Worm (Caenorhabditis elegans) whole organism, late embryonic: Measurements from ENCODE around the gene F21A3.11.

ENCODE experiments used
- C08G9.2 ChIP-seq: sonication (generic microtip); optimal IDR thresholded peaks from 2 replicates; lab custom pipeline; 2016; ENCODE audit warnings: mild to moderate bottlenecking, missing genetic modification characterization, moderate library complexity, missing compliant biosample characterization
- C38D4.7 ChIP-seq: fragments of 200-800 bp; sonication (Bioruptor generic); optimal IDR thresholded peaks from 2 replicates; lab custom pipeline; 2018; ENCODE audit warnings: mild to moderate bottlenecking, missing genetic modification characterization, moderate library complexity, missing compliant biosample characterization
- K09A11.1 ChIP-seq: sonication (generic microtip); optimal IDR thresholded peaks from 2 replicates; lab custom pipeline; 2017; ENCODE audit warnings: antibody characterized with exemption, mild to moderate bottlenecking, missing genetic modification characterization, missing compliant biosample characterization; ENCODE audit not compliant: insufficient read depth
- ama-1 ChIP-seq: fragments of 150-350 bp; optimal IDR thresholded peaks from 2 replicates; lab custom pipeline; 2014
- ceh-18 ChIP-seq: sonication (generic microtip); optimal IDR thresholded peaks from 2 replicates; lab custom pipeline; 2016; ENCODE audit warnings: missing genetic modification characterization, missing compliant biosample characterization
- ceh-19 ChIP-seq: fragments of 200-800 bp; sonication (Bioruptor generic); optimal IDR thresholded peaks from 2 replicates; lab custom pipeline; 2018; ENCODE audit warnings: mild to moderate bottlenecking, missing genetic modification characterization, missing compliant biosample characterization
- ceh-2 ChIP-seq: sonication (generic microtip); optimal IDR thresholded peaks from 2 replicates; lab custom pipeline; 2016; ENCODE audit warnings: missing genotype, missing genetic modification characterization, missing compliant biosample characterization
- ceh-24 ChIP-seq: sonication (generic microtip); optimal IDR thresholded peaks from 2 replicates; lab custom pipeline; 2016; ENCODE audit warnings: mild to moderate bottlenecking, missing genetic modification characterization, missing compliant biosample characterization
- ceh-31 ChIP-seq: sonication (generic microtip); optimal IDR thresholded peaks from 2 replicates; lab custom pipeline; 2016; ENCODE audit warnings: missing genetic modification characterization, missing compliant biosample characterization
- ceh-34 ChIP-seq: sonication (generic microtip); optimal IDR thresholded peaks from 2 replicates; lab custom pipeline; 2016; ENCODE audit warnings: mild to moderate bottlenecking, missing genetic modification characterization, missing compliant biosample characterization
- elt-2 ChIP-seq: sonication (generic microtip); optimal IDR thresholded peaks from 2 replicates; lab custom pipeline; 2016; ENCODE audit warnings: missing genetic modification reagents, missing genetic modification characterization, missing compliant biosample characterization
- elt-4 ChIP-seq: sonication (generic microtip); optimal IDR thresholded peaks from 2 replicates; lab custom pipeline; 2016; ENCODE audit warnings: missing genetic modification characterization, missing compliant biosample characterization
- eyg-1 ChIP-seq: sonication (generic microtip); optimal IDR thresholded peaks from 2 replicates; lab custom pipeline; 2016; ENCODE audit warnings: missing genotype, missing genetic modification characterization, missing compliant biosample characterization
- fkh-10 ChIP-seq: fragments of 150-350 bp; optimal IDR thresholded peaks from 2 replicates; lab custom pipeline; 2014; ENCODE audit warnings: missing biosample characterization, missing genetic modification reagents, missing genetic modification characterization
- gmeb-2 ChIP-seq: sonication (generic microtip); optimal IDR thresholded peaks from 2 replicates; lab custom pipeline; 2016; ENCODE audit warnings: missing genetic modification characterization, inconsistent platforms, missing compliant biosample characterization
- hlh-13 ChIP-seq: fragments of 200-800 bp; sonication (Bioruptor generic); optimal IDR thresholded peaks from 2 replicates; lab custom pipeline; 2018; ENCODE audit warnings: mild to moderate bottlenecking, missing genetic modification characterization, missing compliant biosample characterization
- hlh-30 ChIP-seq: sonication (generic microtip); optimal IDR thresholded peaks from 2 replicates; lab custom pipeline; 2017; ENCODE audit warnings: antibody characterized with exemption, missing genetic modification characterization, missing compliant biosample characterization; ENCODE audit not compliant: insufficient read depth
- hlh-8 ChIP-seq: sonication (generic microtip); optimal IDR thresholded peaks from 2 replicates; lab custom pipeline; 2016; ENCODE audit warnings: missing genotype, missing genetic modification characterization, missing compliant biosample characterization
- lim-6 ChIP-seq: sonication (generic microtip); optimal IDR thresholded peaks from 2 replicates; lab custom pipeline; 2016; ENCODE audit warnings: missing genetic modification characterization, missing compliant biosample characterization
- lin-11 ChIP-seq: fragments of 200-800 bp; sonication (Bioruptor generic); optimal IDR thresholded peaks from 2 replicates; lab custom pipeline; 2018; ENCODE audit warnings: mild to moderate bottlenecking, missing genetic modification characterization, missing compliant biosample characterization
- madf-2 ChIP-seq: sonication (generic microtip); optimal IDR thresholded peaks from 2 replicates; lab custom pipeline; 2017; ENCODE audit warnings: missing genetic modification characterization, missing compliant biosample characterization
- nfya-1 ChIP-seq: sonication (generic microtip); optimal IDR thresholded peaks from 2 replicates; lab custom pipeline; 2017; ENCODE audit warnings: missing genetic modification characterization, mild to moderate bottlenecking, missing compliant biosample characterization, antibody characterized with exemption, moderate library complexity
- nhr-232 ChIP-seq: sonication (generic microtip); optimal IDR thresholded peaks from 2 replicates; lab custom pipeline; 2016; ENCODE audit warnings: missing genetic modification characterization, missing compliant biosample characterization
- npax-4 ChIP-seq: sonication (generic microtip); optimal IDR thresholded peaks from 2 replicates; lab custom pipeline; 2016; ENCODE audit warnings: missing genetic modification characterization, missing compliant biosample characterization
- pat-9 ChIP-seq: fragments of 200-800 bp; sonication (Bioruptor generic); optimal IDR thresholded peaks from 2 replicates; lab custom pipeline; 2018; ENCODE audit warnings: mild to moderate bottlenecking, missing genetic modification characterization, moderate library complexity, missing compliant biosample characterization
- pha-4 ChIP-seq: fragments of 150-350 bp; optimal IDR thresholded peaks from 2 replicates; lab custom pipeline; 2018; ENCODE audit warnings: missing biosample characterization, missing genetic modification reagents, missing genetic modification characterization
- pqm-1 ChIP-seq: sonication (generic microtip); optimal IDR thresholded peaks from 2 replicates; lab custom pipeline; 2016; ENCODE audit warnings: missing genetic modification characterization, missing compliant biosample characterization
- ref-2 ChIP-seq: sonication (generic microtip); optimal IDR thresholded peaks from 2 replicates; lab custom pipeline; 2016; ENCODE audit warnings: missing genetic modification characterization, missing compliant biosample characterization
- sdc-2 ChIP-seq: sonication (generic microtip); optimal IDR thresholded peaks from 2 replicates; lab custom pipeline; 2016; ENCODE audit warnings: missing genotype, missing genetic modification characterization, missing compliant biosample characterization
- sox-4 ChIP-seq: sonication (generic microtip); optimal IDR thresholded peaks from 2 replicates; lab custom pipeline; 2017; ENCODE audit warnings: mild to moderate bottlenecking, missing genetic modification characterization, inconsistent platforms, missing compliant biosample characterization
- syd-9 ChIP-seq: sonication (generic microtip); optimal IDR thresholded peaks from 2 replicates; lab custom pipeline; 2016; ENCODE audit warnings: mild to moderate bottlenecking, missing genetic modification characterization, moderate library complexity, missing compliant biosample characterization
- tbx-7 ChIP-seq: sonication (generic microtip); optimal IDR thresholded peaks from 2 replicates; lab custom pipeline; 2016; ENCODE audit warnings: missing genotype, missing genetic modification characterization, missing compliant biosample characterization
- unc-3 ChIP-seq, 2 experiments: fragments of 200-800 bp in 1 of 2; sonication (Bioruptor generic) in 1 of 2; sonication (generic microtip) in 1 of 2; conservative IDR thresholded peaks in 1 of 2; optimal IDR thresholded peaks in 1 of 2; 2 replicates each; pipeline versions ENCODE4 v1.3.6 to Lab custom; 2016 to 2022; ENCODE audit warnings: missing compliant biosample characterization in 2 of 2, missing genetic modification characterization in 2 of 2, missing genetic modification reagents in 1 of 2
- zip-5 ChIP-seq: sonication (generic microtip); optimal IDR thresholded peaks from 2 replicates; lab custom pipeline; 2016; ENCODE audit warnings: missing genetic modification characterization, missing compliant biosample characterization

Gene F21A3.11

DNA sequence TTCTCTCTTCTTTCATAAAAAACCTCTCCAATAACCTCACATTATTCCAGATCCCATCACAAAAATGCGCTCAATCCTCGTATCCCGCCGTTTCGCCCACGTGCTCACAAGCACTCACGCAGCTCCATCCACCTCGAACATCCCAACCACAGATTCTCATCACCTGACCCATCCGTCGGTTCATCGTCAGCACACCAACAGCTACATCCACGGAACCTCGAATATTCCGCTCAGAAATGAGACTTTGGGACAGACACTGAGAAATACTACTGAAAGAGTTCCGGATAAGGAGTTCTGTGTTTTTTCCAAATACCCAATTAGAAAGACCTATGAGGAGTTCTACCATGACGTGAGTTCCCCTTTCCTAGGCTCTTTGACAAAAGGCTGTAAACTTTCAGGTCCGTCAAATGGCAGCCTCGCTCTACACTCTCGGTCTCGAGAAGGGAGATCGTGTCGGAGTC, 34.4 kb upstream of the F21A3.11 start, which contains the start of gene acs-2:
TSS of gene acs-2 (plus strand) at position 51 of the 461 bp plus-strand sequence.
- TF ChIP-seq ceh-18 (tag; lab: Kevin White, UChicago): no peak
- TF ChIP-seq C38D4.7: no peak
- TF ChIP-seq madf-2 (tag; lab: Kevin White, UChicago): no peak
- TF ChIP-seq eyg-1 (tag; lab: Kevin White, UChicago): no peak
- TF ChIP-seq ceh-2 (tag; lab: Kevin White, UChicago): no peak
- no peak for TF ChIP-seq ceh-34 (tag; lab: Kevin White, UChicago)
- TF ChIP-seq hlh-30 (tag; lab: Kevin White, UChicago): no peak
- TF ChIP-seq fkh-10 (GFP tag; lab: Kevin White, UChicago): no peak
- TF ChIP-seq lin-11 (tag; lab: Kevin White, UChicago): no peak
- TF ChIP-seq sdc-2 (tag; lab: Kevin White, UChicago): no peak
- no peak for TF ChIP-seq pat-9 (tag; lab: Kevin White, UChicago)
- TF ChIP-seq lim-6: no peak

DNA sequence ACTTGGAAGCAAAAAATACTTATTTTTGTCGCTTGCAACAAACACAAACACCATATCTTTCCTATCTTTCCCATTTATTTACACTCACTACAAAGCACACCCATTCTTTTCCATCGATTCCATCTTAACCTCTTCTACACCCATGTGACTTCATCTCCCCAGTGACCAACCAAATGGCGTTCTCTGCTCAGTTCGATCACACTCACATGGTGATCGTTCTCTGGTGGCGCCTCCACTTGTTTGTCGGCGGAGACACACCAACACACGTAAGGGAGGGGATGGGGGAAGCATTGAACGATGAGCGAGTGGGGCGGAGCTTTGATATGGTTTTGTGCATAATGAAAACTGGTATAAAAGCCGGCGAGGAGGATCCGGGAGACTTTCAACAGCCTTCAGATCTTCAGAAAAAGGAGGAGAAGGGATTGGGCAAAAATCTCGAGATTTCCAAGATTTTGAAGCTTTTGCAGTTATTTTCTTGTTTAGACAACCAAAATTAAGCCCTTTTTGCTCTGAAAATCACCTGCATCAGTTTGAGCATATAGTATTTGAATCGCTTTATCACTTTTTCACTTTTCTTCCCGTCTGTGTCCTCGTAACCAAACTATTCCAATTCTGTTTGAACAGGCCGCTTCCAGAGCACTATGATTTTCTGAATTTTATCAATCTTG, 33.6 kb upstream of the F21A3.11 start:
- TF ChIP-seq hlh-13 (GFP tag; lab: Kevin White, UChicago) (no peak), ceh-18 (tag; lab: Kevin White, UChicago) (peak; percentile 20), hlh-30 (tag; lab: Kevin White, UChicago) (peak; percentile 34), pqm-1 (tag; lab: Kevin White, UChicago) (peak; percentile 15)

DNA sequence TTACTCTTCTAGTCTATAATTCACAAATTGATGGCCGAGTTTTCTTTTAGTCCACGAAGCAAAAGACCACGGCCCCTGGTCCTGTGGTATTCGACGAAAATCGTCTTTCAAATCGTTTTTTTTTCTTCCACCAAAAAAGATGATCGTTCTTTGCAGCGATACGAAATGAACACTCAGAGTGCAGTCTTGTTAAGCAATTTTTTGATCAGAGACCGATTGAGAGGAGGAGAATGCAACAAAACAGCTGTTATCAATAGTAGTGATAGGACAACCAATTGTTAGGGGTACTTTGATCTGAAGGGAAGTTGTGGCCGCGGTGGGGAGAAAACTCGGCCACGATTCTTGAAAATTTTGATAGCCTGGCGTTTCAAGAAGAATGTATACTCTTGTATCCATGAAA, 31.0 kb upstream of the F21A3.11 start:
- TF ChIP-seq elt-2 (tag; lab: Kevin White, UChicago) (peak; percentile 40), lim-6 (no peak)

DNA sequence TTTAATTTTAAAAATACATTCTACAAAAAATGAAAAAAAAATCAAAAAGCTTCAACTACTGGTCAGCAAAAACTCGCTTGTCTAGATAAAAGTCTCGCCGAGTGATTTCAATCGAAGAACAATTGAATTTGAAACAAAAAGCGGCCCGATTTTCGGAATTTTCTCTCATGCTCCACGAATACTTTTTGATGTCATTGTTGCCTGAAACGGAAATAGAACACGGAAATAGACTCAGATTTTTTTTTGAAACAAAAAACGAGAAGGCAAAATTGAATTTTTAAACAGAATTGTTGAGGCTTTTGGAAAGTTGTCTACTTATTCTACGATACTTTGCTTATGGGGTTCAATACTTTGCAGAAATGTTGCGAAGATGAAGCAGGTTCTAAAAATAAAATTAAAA, 30.5 kb upstream of the F21A3.11 start:
- TF ChIP-seq ceh-19 (GFP tag; lab: Kevin White, UChicago) (no peak), ceh-2 (tag; lab: Kevin White, UChicago) (no peak), pha-4 (no peak), K09A11.1 (no peak), hlh-8 (no peak), gmeb-2 (tag; lab: Kevin White, UChicago) (no peak), pqm-1 (tag; lab: Kevin White, UChicago) (no peak), C08G9.2 (tag; lab: Kevin White, UChicago) (no peak), zip-5 (tag; lab: Kevin White, UChicago) (no peak), ref-2 (no peak), C38D4.7 (no peak), nhr-232 (tag; lab: Kevin White, UChicago) (no peak), tbx-7 (no peak), unc-3 (GFP tag; conservative IDR thresholded peaks at IDR 0.05; lab: Robert Waterston, UW) (no peak), unc-3 (tag; optimal IDR thresholded peaks at IDR 0.05; lab: Kevin White, UChicago) (no peak), hlh-30 (tag; lab: Kevin White, UChicago) (no peak), syd-9 (tag; lab: Kevin White, UChicago) (no peak), ama-1 (lab: Kevin White, UChicago) (no peak), ceh-24 (no peak), lim-6 (no peak)

DNA sequence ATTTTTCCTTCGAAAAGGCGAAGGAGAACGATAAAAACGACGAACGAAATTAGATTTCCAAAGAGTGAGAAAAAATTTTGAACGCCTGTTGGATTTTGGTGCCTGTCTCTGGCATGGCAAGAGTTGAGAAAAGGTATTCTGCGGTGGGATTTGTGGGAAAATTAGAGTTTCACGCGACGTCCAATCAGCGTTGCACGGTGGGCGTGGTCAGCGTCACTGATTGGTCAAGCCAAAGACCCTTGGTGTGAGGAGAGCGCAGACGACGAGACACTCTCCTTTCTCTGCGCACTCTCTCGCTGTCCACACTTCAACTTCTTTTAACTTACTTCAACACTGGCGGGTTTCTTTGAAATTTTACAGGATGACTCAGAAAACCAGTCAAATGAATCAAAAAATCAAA, 29.5 kb upstream of the F21A3.11 start:
- no peak for TF ChIP-seq ceh-31
- no peak for TF ChIP-seq pha-4
- TF ChIP-seq nfya-1 (tag; lab: Kevin White, UChicago): peak; percentile 62
- no peak for TF ChIP-seq elt-4 (tag; lab: Kevin White, UChicago)
- TF ChIP-seq npax-4: no peak
- TF ChIP-seq sox-4: no peak
- TF ChIP-seq nhr-232 (tag; lab: Kevin White, UChicago): no peak
- TF ChIP-seq hlh-8: no peak
